Worm (Caenorhabditis elegans) whole organism, L1 larva: Measurements from ENCODE around the gene C05G5.7.

Source experiments
- elt-2 ChIP-seq: sonication (generic microtip); optimal IDR thresholded peaks from 2 replicates; lab custom pipeline; 2016; ENCODE audit warnings: missing genetic modification characterization, mild to moderate bottlenecking, inconsistent platforms, missing compliant biosample characterization, missing genetic modification reagents
- lin-13 ChIP-seq: fragments of 150-350 bp; optimal IDR thresholded peaks from 2 replicates; lab custom pipeline; 2014; ENCODE audit warnings: missing biosample characterization, missing genetic modification reagents, missing genetic modification characterization

- TF ChIP-seq lin-13 (GFP tag; lab: Kevin White, UChicago) (no peak), elt-2 (tag; lab: Kevin White, UChicago) (no peak)
These were observed 24.2 kb upstream of the C05G5.7 start for ce11 chrX:14767813-14768212.
